Worm (Caenorhabditis elegans) whole organism, L3 larva: ENCODE results near the gene F42E8.1.

ENCODE experiments used
- ZK546.5 ChIP-seq: sonication (generic microtip); optimal IDR thresholded peaks from 2 replicates; lab custom pipeline; 2017; ENCODE audit warnings: missing biosample characterization, missing genetic modification characterization
- ama-1 ChIP-seq: fragments of 150-350 bp; optimal IDR thresholded peaks from 2 replicates; lab custom pipeline; 2018
- elt-1 ChIP-seq: fragments of 150-350 bp; optimal IDR thresholded peaks from 2 replicates; lab custom pipeline; 2014; ENCODE audit warnings: missing biosample characterization, missing genetic modification characterization
- elt-3 ChIP-seq, 3 experiments: fragments of 150-350 bp in 1 of 3; sonication (generic microtip) in 2 of 3; optimal IDR thresholded peaks; 2 replicates in 2 of 3; 4 replicates in 1 of 3; lab custom pipeline; 2014 to 2017; ENCODE audit warnings: missing biosample characterization in 3 of 3, missing genetic modification characterization in 3 of 3
- fkh-10 ChIP-seq: sonication (generic microtip); optimal IDR thresholded peaks from 2 replicates; lab custom pipeline; 2017; ENCODE audit warnings: missing biosample characterization, missing genetic modification reagents, missing genetic modification characterization
- nfya-1 ChIP-seq: sonication (generic microtip); optimal IDR thresholded peaks from 2 replicates; lab custom pipeline; 2017; ENCODE audit warnings: missing genetic modification characterization, mild to moderate bottlenecking, missing compliant biosample characterization, antibody characterized with exemption, moderate library complexity; ENCODE audit not compliant: insufficient read depth
- nhr-11 ChIP-seq: fragments of 150-350 bp; optimal IDR thresholded peaks from 2 replicates; lab custom pipeline; 2014; ENCODE audit warnings: missing biosample characterization, missing genetic modification characterization
- nhr-67 ChIP-seq: fragments of 150-350 bp; optimal IDR thresholded peaks from 2 replicates; lab custom pipeline; 2014; ENCODE audit warnings: missing biosample characterization, missing genetic modification characterization
- nhr-77 ChIP-seq: fragments of 150-350 bp; optimal IDR thresholded peaks from 2 replicates; lab custom pipeline; 2014; ENCODE audit warnings: missing biosample characterization, missing genetic modification characterization
- sea-2 ChIP-seq: fragments of 150-350 bp; sonication (generic microtip); optimal IDR thresholded peaks from 4 replicates; lab custom pipeline; 2014; ENCODE audit warnings: missing biosample characterization, missing genetic modification reagents, missing genetic modification characterization

- no peak for TF ChIP-seq ama-1 (lab: Kevin White, UChicago)
- no peak for TF ChIP-seq fkh-10
- TF ChIP-seq nfya-1 (tag; lab: Kevin White, UChicago) = no peak
- TF ChIP-seq nhr-77 (tag; lab: Kevin White, UChicago) = no peak
- no peak for TF ChIP-seq elt-1
- TF ChIP-seq nhr-67 (tag; lab: Kevin White, UChicago) = no peak
- no peak for TF ChIP-seq ZK546.5 (tag; lab: Kevin White, UChicago)
- TF ChIP-seq nhr-11 (tag; lab: Kevin White, UChicago) = no peak
- no peak for TF ChIP-seq elt-3 (tag; optimal IDR thresholded peaks at IDR 0.05; lab: Kevin White, UChicago)
- TF ChIP-seq sea-2 (GFP tag; lab: Kevin White, UChicago) = no peak
Observed at ce11 chrV:13092349-13092748, 30.4 kb downstream of the F42E8.1 start, which contains the start of gene lurp-4.
